Worm (Caenorhabditis elegans) whole organism, L3 larva: ENCODE results near the gene fbxc-58.

Experiments used
- ama-1 ChIP-seq: fragments of 150-350 bp; optimal IDR thresholded peaks from 2 replicates; lab custom pipeline; 2018
- ceh-9 ChIP-seq: sonication (generic microtip); optimal IDR thresholded peaks from 2 replicates; lab custom pipeline; 2018; ENCODE audit warnings: missing biosample characterization, missing genetic modification characterization
- daf-12 ChIP-seq: fragments of 150-350 bp; optimal IDR thresholded peaks from 2 replicates; lab custom pipeline; 2014; ENCODE audit warnings: missing biosample characterization, missing genetic modification reagents, missing genetic modification characterization
- elt-3 ChIP-seq, 3 experiments: fragments of 150-350 bp in 1 of 3; sonication (generic microtip) in 2 of 3; optimal IDR thresholded peaks; 2 replicates in 2 of 3; 4 replicates in 1 of 3; lab custom pipeline; 2014 to 2017; ENCODE audit warnings: missing biosample characterization in 3 of 3, missing genetic modification characterization in 3 of 3
- fkh-10 ChIP-seq: sonication (generic microtip); optimal IDR thresholded peaks from 2 replicates; lab custom pipeline; 2017; ENCODE audit warnings: missing biosample characterization, missing genetic modification reagents, missing genetic modification characterization
- fos-1 ChIP-seq: fragments of 150-350 bp; optimal IDR thresholded peaks from 2 replicates; lab custom pipeline; 2014; ENCODE audit warnings: missing biosample characterization, missing genetic modification characterization
- lin-39 ChIP-seq: fragments of 150-350 bp; optimal IDR thresholded peaks from 2 replicates; lab custom pipeline; 2018; ENCODE audit warnings: missing biosample characterization, missing genetic modification reagents, missing genetic modification characterization
- nhr-11 ChIP-seq: fragments of 150-350 bp; optimal IDR thresholded peaks from 2 replicates; lab custom pipeline; 2014; ENCODE audit warnings: missing biosample characterization, missing genetic modification characterization
- nhr-237 ChIP-seq: fragments of 150-350 bp; optimal IDR thresholded peaks from 2 replicates; lab custom pipeline; 2014; ENCODE audit warnings: missing biosample characterization, missing genetic modification characterization
- snpc-4 ChIP-seq: fragments of 150-350 bp; optimal IDR thresholded peaks from 2 replicates; lab custom pipeline; 2014; ENCODE audit warnings: missing biosample characterization, missing genetic modification characterization
- ztf-11 ChIP-seq: fragments of 150-350 bp; optimal IDR thresholded peaks from 2 replicates; lab custom pipeline; 2014; ENCODE audit warnings: missing biosample characterization, missing genetic modification characterization

ce11 chrIV:9323989-9324506 lies 47.3 kb upstream of the fbxc-58 start, which contains the start of the genes nspg-11 and F49C12.15:
- TF ChIP-seq fos-1, result no peak
- no peak for TF ChIP-seq ztf-11 (tag; lab: Kevin White, UChicago)
- no peak for TF ChIP-seq snpc-4
- no peak for TF ChIP-seq daf-12
- TF ChIP-seq ceh-9 (tag; lab: Kevin White, UChicago), result no peak
- TF ChIP-seq elt-3 (tag; optimal IDR thresholded peaks at IDR 0.05; lab: Kevin White, UChicago), result no peak
- no peak for TF ChIP-seq nhr-237 (tag; lab: Kevin White, UChicago)
- TF ChIP-seq lin-39 (tag; lab: Kevin White, UChicago), result no peak
- no peak for TF ChIP-seq fkh-10 (GFP tag; lab: Kevin White, UChicago)
- no peak for TF ChIP-seq ama-1 (lab: Kevin White, UChicago)
- TF ChIP-seq nhr-11 (tag; lab: Kevin White, UChicago), result no peak
